Worm (Caenorhabditis elegans) whole organism, L4 larva: Measurements from ENCODE around the gene C09G4.4.

Experiments used
- F44E2.7 ChIP-seq: fragments of 200-800 bp; sonication (Bioruptor generic); IDR thresholded peaks from 2 replicates; pipeline ENCODE4 v2.1.2; 2022; ENCODE audit warnings: missing genetic modification characterization, missing compliant biosample characterization
- F49E8.2 ChIP-seq: sonication (generic microtip); optimal IDR thresholded peaks from 2 replicates; lab custom pipeline; 2016; ENCODE audit warnings: missing compliant biosample characterization, mild to moderate bottlenecking, missing genetic modification characterization, borderline replicate concordance
- T20F7.1 ChIP-seq: fragments of 200-800 bp; sonication (Bioruptor generic); optimal IDR thresholded peaks from 2 replicates; lab custom pipeline; 2018; ENCODE audit warnings: mild to moderate bottlenecking, missing genetic modification characterization, missing compliant biosample characterization
- Y48G9A.11 ChIP-seq: fragments of 200-800 bp; sonication (Bioruptor generic); IDR thresholded peaks from 2 replicates; pipeline ENCODE4 v1.3.6; 2022; ENCODE audit warnings: missing genetic modification reagents, missing genetic modification characterization, missing compliant biosample characterization
- ZK546.5 ChIP-seq, 2 experiments: sonication (generic microtip); optimal IDR thresholded peaks; 2 replicates each; lab custom pipeline; 2017; ENCODE audit warnings: missing biosample characterization in 2 of 2, missing genetic modification characterization in 2 of 2
- ama-1 ChIP-seq: fragments of 150-350 bp; optimal IDR thresholded peaks from 2 replicates; lab custom pipeline; 2014; ENCODE audit warnings: inconsistent platforms, mixed read lengths
- arid-1 ChIP-seq: fragments of 200-800 bp; sonication (Bioruptor generic); conservative IDR thresholded peaks from 2 replicates; pipeline ENCODE4 v1.3.6; 2022; ENCODE audit warnings: missing genetic modification reagents, missing genetic modification characterization, missing compliant biosample characterization
- ceh-32 ChIP-seq: sonication (generic microtip); optimal IDR thresholded peaks from 2 replicates; lab custom pipeline; 2016; ENCODE audit warnings: mild to moderate bottlenecking, missing genetic modification characterization, missing compliant biosample characterization; ENCODE audit not compliant: poor library complexity
- dpl-1 ChIP-seq: fragments of 150-350 bp; optimal IDR thresholded peaks from 2 replicates; lab custom pipeline; 2014; ENCODE audit warnings: missing biosample characterization, missing genetic modification reagents, missing genetic modification characterization
- dve-1 ChIP-seq: sonication (generic microtip); optimal IDR thresholded peaks from 2 replicates; lab custom pipeline; 2017; ENCODE audit warnings: antibody characterized with exemption, mild to moderate bottlenecking, missing genetic modification characterization, missing compliant biosample characterization; ENCODE audit not compliant: insufficient read depth
- hif-1 ChIP-seq, 2 experiments: sonication (generic microtip); optimal IDR thresholded peaks; 2 replicates each; lab custom pipeline; 2016 to 2017; ENCODE audit warnings: missing compliant biosample characterization in 2 of 2, missing genetic modification characterization in 2 of 2, missing genetic modification reagents in 2 of 2, missing genotype in 2 of 2, mild to moderate bottlenecking in 1 of 2
- hlh-11 ChIP-seq: fragments of 200-800 bp; sonication (Bioruptor generic); optimal IDR thresholded peaks from 2 replicates; lab custom pipeline; 2018; ENCODE audit warnings: mild to moderate bottlenecking, missing genetic modification characterization, missing compliant biosample characterization
- hlh-30 ChIP-seq: sonication (generic microtip); optimal IDR thresholded peaks from 2 replicates; lab custom pipeline; 2017; ENCODE audit warnings: antibody characterized with exemption, mild to moderate bottlenecking, missing genetic modification characterization, missing compliant biosample characterization; ENCODE audit not compliant: insufficient read depth
- jun-1 ChIP-seq: fragments of 150-350 bp; optimal IDR thresholded peaks from 2 replicates; lab custom pipeline; 2014; ENCODE audit warnings: missing biosample characterization, missing genetic modification reagents, missing genetic modification characterization
- lin-29 ChIP-seq: fragments of 200-800 bp; sonication (Bioruptor generic); IDR thresholded peaks from 2 replicates; pipeline ENCODE4 v1.3.6; 2022; ENCODE audit warnings: missing genetic modification reagents, missing genetic modification characterization, missing compliant biosample characterization
- lin-38 ChIP-seq: fragments of 200-800 bp; sonication (Bioruptor generic); IDR thresholded peaks from 2 replicates; pipeline ENCODE4 v1.3.6; 2022; ENCODE audit warnings: missing genetic modification reagents, missing genetic modification characterization, missing compliant biosample characterization
- mdl-1 ChIP-seq, 2 experiments: fragments of 150-350 bp in 1 of 2; sonication (generic microtip) in 1 of 2; optimal IDR thresholded peaks; 2 replicates each; lab custom pipeline; 2014 to 2017; ENCODE audit warnings: missing biosample characterization in 2 of 2, missing genetic modification characterization in 2 of 2
- mes-2 ChIP-seq: sonication (generic microtip); optimal IDR thresholded peaks from 2 replicates; lab custom pipeline; 2016; ENCODE audit warnings: missing genotype, mild to moderate bottlenecking, missing genetic modification characterization, missing compliant biosample characterization; ENCODE audit not compliant: poor library complexity, severe bottlenecking
- nhr-28 ChIP-seq: fragments of 150-350 bp; optimal IDR thresholded peaks from 2 replicates; lab custom pipeline; 2014; ENCODE audit warnings: missing biosample characterization, missing genetic modification characterization
- nhr-48 ChIP-seq: sonication (generic microtip); optimal IDR thresholded peaks from 2 replicates; lab custom pipeline; 2016; ENCODE audit warnings: mild to moderate bottlenecking, missing genetic modification characterization, missing compliant biosample characterization
- nhr-6 ChIP-seq: fragments of 150-350 bp; optimal IDR thresholded peaks from 2 replicates; lab custom pipeline; 2014; ENCODE audit warnings: missing biosample characterization, missing genetic modification characterization
- set-16 ChIP-seq: fragments of 200-800 bp; sonication (Bioruptor generic); IDR thresholded peaks from 2 replicates; pipeline ENCODE4 v1.3.6; 2022; ENCODE audit warnings: missing genetic modification reagents, missing genetic modification characterization, missing compliant biosample characterization
- snpc-1.2 ChIP-seq: fragments of 200-800 bp; sonication (Bioruptor generic); IDR thresholded peaks from 2 replicates; pipeline ENCODE4 v1.3.6; 2022; ENCODE audit warnings: missing genetic modification reagents, missing genetic modification characterization, missing compliant biosample characterization
- unc-130 ChIP-seq: sonication (generic microtip); optimal IDR thresholded peaks from 2 replicates; lab custom pipeline; 2016; ENCODE audit warnings: missing genetic modification reagents, missing genetic modification characterization, missing compliant biosample characterization
- unc-39 ChIP-seq: sonication (generic microtip); optimal IDR thresholded peaks from 2 replicates; lab custom pipeline; 2017; ENCODE audit warnings: missing biosample characterization, missing genetic modification characterization
- unc-62 ChIP-seq, 3 experiments: fragments of 150-350 bp in 1 of 3; sonication (generic microtip); optimal IDR thresholded peaks in 2 of 3; peaks in 1 of 3; 1 replicate in 1 of 3; 2 replicates in 2 of 3; lab custom pipeline; 2014 to 2017; ENCODE audit warnings: missing biosample characterization in 3 of 3, missing genetic modification characterization in 3 of 3, missing genetic modification reagents in 3 of 3, missing genotype in 1 of 3
- vab-7 ChIP-seq: fragments of 200-800 bp; sonication (Bioruptor generic); IDR thresholded peaks from 2 replicates; pipeline ENCODE4 v1.3.6; 2022; ENCODE audit warnings: missing genetic modification reagents, missing genetic modification characterization, missing compliant biosample characterization
- zfp-2 ChIP-seq: sonication (generic microtip); optimal IDR thresholded peaks from 2 replicates; lab custom pipeline; 2016; ENCODE audit warnings: mild to moderate bottlenecking, missing genetic modification characterization, missing compliant biosample characterization
- ztf-7 ChIP-seq: fragments of 150-350 bp; optimal IDR thresholded peaks from 2 replicates; lab custom pipeline; 2014; ENCODE audit warnings: missing biosample characterization, missing genetic modification characterization

C09G4.4 gene

DNA sequence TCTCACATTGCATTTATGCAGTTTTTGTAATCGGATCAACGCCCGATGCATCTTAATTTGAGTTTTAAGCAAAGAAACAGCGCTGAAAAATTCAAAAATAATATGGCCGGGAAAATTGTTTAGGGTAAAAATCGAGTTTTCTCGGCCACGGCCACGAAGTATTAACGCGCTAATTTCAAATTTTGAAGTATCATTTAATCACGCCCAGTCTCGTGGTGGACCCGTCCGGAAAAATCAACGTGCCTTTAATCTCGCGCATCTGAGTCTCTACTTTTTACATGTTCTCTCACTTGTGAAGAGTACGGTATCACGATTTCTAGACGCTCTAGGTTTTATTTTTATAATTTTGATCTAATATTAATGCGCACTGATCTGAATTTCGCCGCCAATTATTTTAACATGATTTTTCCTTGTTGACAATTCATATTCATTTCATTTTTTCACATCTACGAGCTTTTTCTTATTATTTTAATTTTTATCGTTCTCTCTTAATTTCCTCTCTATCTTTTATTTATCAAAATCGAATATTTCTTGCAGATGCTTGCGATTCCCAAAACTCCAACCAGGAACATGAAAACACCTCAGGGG lies 13.9 kb upstream of the C09G4.4 start, which contains the start of the genes acdh-13 and mesp-1:
acdh-13 (minus strand) TSS at position 51 of the 588 bp plus-strand sequence.
mesp-1 (plus strand) TSS at position 538 of the 588 bp plus-strand sequence.
- TF ChIP-seq mes-2 (tag; lab: Kevin White, UChicago) (peak; percentile 96), lin-29 (GFP tag; lab: Robert Waterston, UW) (no peak), F44E2.7 (no peak), dpl-1 (peak; percentile 89), hif-1 (tag; optimal IDR thresholded peaks at IDR 0.05; lab: Kevin White, UChicago) (peak in 1 of 2 experiments; percentile 69), vab-7 (GFP tag; lab: Robert Waterston, UW) (no peak), Y48G9A.11 (peak; percentile 69), unc-130 (GFP tag; lab: Kevin White, UChicago) (peak; percentile 94), zfp-2 (tag; lab: Kevin White, UChicago) (no peak), lin-38 (GFP tag; lab: Robert Waterston, UW) (peak; percentile 53), F49E8.2 (peak; percentile 71)

- no peak for TF ChIP-seq hlh-11 (tag; lab: Kevin White, UChicago)
- TF ChIP-seq snpc-1.2, result peak; percentile 64; the same call in 1 of the 2 replicates
- TF ChIP-seq mdl-1 (tag; optimal IDR thresholded peaks at IDR 0.05; lab: Kevin White, UChicago), result no peak
Observed at ce11 chrIV:8499956-8500355, 12.8 kb upstream of the C09G4.4 start.

DNA sequence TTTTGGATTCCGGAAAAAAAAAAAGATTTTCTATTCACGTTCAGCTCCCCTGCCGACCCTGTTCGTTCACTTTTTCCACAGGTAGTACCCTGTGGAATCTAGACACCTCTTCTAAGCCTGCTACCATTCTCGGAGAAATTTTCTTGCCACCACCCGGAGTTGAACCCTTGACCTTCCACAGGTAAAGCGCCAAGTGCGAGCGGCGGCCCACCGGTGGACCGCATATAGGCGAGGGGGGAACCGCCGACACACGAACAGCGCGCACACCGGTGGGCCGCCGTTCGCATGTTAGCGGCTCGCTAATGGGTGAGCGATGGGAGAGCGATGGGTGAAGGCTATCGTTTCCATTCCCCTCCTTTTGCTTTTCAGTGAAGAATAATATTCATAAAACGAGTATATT lies 12.2 kb upstream of the C09G4.4 start:
- TF ChIP-seq set-16, result peak; percentile 88
- TF ChIP-seq, all 104 proteins: peak for 1; not testable (repeated sequence) for 103

- TF ChIP-seq unc-39 (tag; lab: Kevin White, UChicago) (no peak), hlh-30 (tag; lab: Kevin White, UChicago) (no peak), ztf-7 (tag; lab: Kevin White, UChicago) (no peak), jun-1 (no peak), dve-1 (tag; lab: Kevin White, UChicago) (no peak), ZK546.5 (tag; optimal IDR thresholded peaks at IDR 0.05; lab: Kevin White, UChicago) (no peak), T20F7.1 (GFP tag; lab: Kevin White, UChicago) (no peak), nhr-28 (no peak), ama-1 (lab: Kevin White, UChicago) (no peak), arid-1 (no peak), zfp-2 (tag; lab: Kevin White, UChicago) (no peak), hif-1 (tag; optimal IDR thresholded peaks at IDR 0.05; lab: Kevin White, UChicago) (no peak), nhr-6 (tag; lab: Kevin White, UChicago) (no peak), nhr-48 (tag; lab: Kevin White, UChicago) (no peak), ceh-32 (tag; lab: Kevin White, UChicago) (no peak), unc-62 (GFP tag; optimal IDR thresholded peaks at IDR 0.05 in 1 of 2; lab: Kevin White, UChicago) (no peak), unc-62 (tag; optimal IDR thresholded peaks at IDR 0.05; lab: Kevin White, UChicago) (no peak), hlh-11 (tag; lab: Kevin White, UChicago) (no peak), Y48G9A.11 (no peak)
Observed at ce11 chrIV:8501382-8501781, 11.4 kb upstream of the C09G4.4 start, which contains the start of gene C28C12.1. Gene C28C12.1 (plus strand): TSS chrIV:8501682.

DNA sequence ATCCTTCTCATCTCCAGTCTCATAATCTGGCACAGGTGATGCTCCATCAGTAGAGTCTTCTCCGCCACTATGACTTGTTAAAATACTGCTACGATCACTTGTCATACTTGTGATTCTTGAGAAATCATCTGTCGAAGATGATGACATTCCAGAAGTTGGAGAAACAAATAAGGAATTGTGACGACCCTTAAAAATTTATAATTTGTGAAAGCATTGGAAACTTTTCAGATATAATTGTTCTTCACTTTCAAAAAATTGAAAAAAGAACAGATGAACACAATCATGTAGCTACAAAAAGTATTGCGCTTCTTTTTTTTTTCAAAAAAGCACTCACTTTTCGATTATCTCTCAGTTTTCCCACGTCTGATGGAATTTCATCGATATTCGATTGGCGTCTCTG lies 6.7 kb upstream of the C09G4.4 start:
- peak in 1 of 2 experiments; percentile 95 for TF ChIP-seq unc-62 (GFP tag; optimal IDR thresholded peaks at IDR 0.05 in 1 of 2; lab: Kevin White, UChicago)
- no peak for TF ChIP-seq unc-62 (tag; optimal IDR thresholded peaks at IDR 0.05; lab: Kevin White, UChicago)
- no peak for TF ChIP-seq ZK546.5 (tag; optimal IDR thresholded peaks at IDR 0.05; lab: Kevin White, UChicago)
- TF ChIP-seq, all 104 proteins: peak for 1
